Worm (Caenorhabditis elegans) whole organism, L3 larva: ENCODE data around the gene catp-7.

Source experiments
- ama-1 ChIP-seq: fragments of 150-350 bp; optimal IDR thresholded peaks from 2 replicates; lab custom pipeline; 2018
- ceh-16 ChIP-seq: sonication (generic microtip); optimal IDR thresholded peaks from 2 replicates; lab custom pipeline; 2017; ENCODE audit warnings: missing biosample characterization, missing genetic modification characterization
- ceh-28 ChIP-seq: fragments of 150-350 bp; optimal IDR thresholded peaks from 2 replicates; lab custom pipeline; 2014; ENCODE audit warnings: missing biosample characterization, missing genetic modification reagents, missing genetic modification characterization
- daf-12 ChIP-seq: fragments of 150-350 bp; optimal IDR thresholded peaks from 2 replicates; lab custom pipeline; 2014; ENCODE audit warnings: missing biosample characterization, missing genetic modification reagents, missing genetic modification characterization
- egl-27 ChIP-seq: sonication (generic microtip); optimal IDR thresholded peaks from 4 replicates; lab custom pipeline; 2017; ENCODE audit warnings: missing biosample characterization, missing genetic modification reagents, missing genetic modification characterization
- elt-1 ChIP-seq: fragments of 150-350 bp; optimal IDR thresholded peaks from 2 replicates; lab custom pipeline; 2014; ENCODE audit warnings: missing biosample characterization, missing genetic modification characterization
- eor-1 ChIP-seq, 2 experiments: fragments of 150-350 bp; optimal IDR thresholded peaks; 2 replicates each; lab custom pipeline; 2014 to 2018; ENCODE audit warnings: missing biosample characterization in 2 of 2, missing genetic modification characterization in 2 of 2
- hmg-11 ChIP-seq: sonication (generic microtip); optimal IDR thresholded peaks from 2 replicates; lab custom pipeline; 2016; ENCODE audit warnings: missing genetic modification characterization, missing compliant biosample characterization
- lin-15B ChIP-seq: fragments of 150-350 bp; optimal IDR thresholded peaks from 2 replicates; lab custom pipeline; 2014; ENCODE audit warnings: missing biosample characterization, missing genetic modification characterization
- lin-39 ChIP-seq: fragments of 150-350 bp; optimal IDR thresholded peaks from 2 replicates; lab custom pipeline; 2018; ENCODE audit warnings: missing biosample characterization, missing genetic modification reagents, missing genetic modification characterization
- mdl-1 ChIP-seq: fragments of 150-350 bp; optimal IDR thresholded peaks from 2 replicates; lab custom pipeline; 2014; ENCODE audit warnings: missing biosample characterization, missing genetic modification characterization
- nhr-11 ChIP-seq: fragments of 150-350 bp; optimal IDR thresholded peaks from 2 replicates; lab custom pipeline; 2014; ENCODE audit warnings: missing biosample characterization, missing genetic modification characterization
- nhr-23 ChIP-seq: fragments of 150-350 bp; optimal IDR thresholded peaks from 2 replicates; lab custom pipeline; 2014; ENCODE audit warnings: missing biosample characterization, missing genetic modification reagents, missing genetic modification characterization
- unc-62 ChIP-seq: fragments of 150-350 bp; sonication (generic microtip); optimal IDR thresholded peaks from 4 replicates; lab custom pipeline; 2014; ENCODE audit warnings: missing biosample characterization, missing genetic modification reagents, missing genetic modification characterization

DNA sequence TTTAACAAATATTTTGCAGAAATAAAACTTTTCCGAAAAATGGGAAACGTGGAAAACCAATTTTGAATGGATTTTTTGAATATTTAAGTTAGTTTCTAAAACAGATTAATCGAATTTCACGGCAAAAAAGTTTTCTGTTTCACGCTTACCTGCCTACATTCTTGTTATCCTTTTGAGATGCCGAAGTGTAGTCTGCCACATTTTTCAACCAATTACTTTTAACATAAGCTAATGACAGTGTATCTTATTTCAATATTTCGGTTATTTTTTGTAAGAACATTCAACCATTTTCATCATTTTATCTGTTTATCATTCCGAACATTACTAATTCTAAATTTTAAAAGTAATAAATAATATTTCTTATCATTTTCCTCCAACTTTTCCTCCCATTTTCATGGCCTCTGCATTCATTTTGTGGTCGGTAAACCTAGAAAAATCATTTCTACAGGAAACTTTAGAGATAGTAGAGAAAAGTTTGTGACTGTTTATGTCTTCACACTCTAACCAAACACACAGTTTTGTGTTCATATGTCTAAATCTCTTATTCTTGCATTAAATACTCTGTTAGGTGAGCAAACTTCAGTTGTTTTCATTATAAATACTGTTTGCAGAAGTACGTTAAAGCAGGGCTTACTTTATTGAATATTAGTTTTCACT is 26.2 kb downstream of the catp-7 start, which contains the start of the genes F42A9.17 and cyp-33E2:
- no peak for TF ChIP-seq hmg-11 (tag; lab: Kevin White, UChicago)
- no peak for TF ChIP-seq egl-27
- no peak for TF ChIP-seq elt-1 (tag; lab: Kevin White, UChicago)
- TF ChIP-seq lin-15B, result no peak
- TF ChIP-seq ceh-16, result no peak
- no peak for TF ChIP-seq eor-1 (tag; optimal IDR thresholded peaks at IDR 0.05; lab: Kevin White, UChicago)
- TF ChIP-seq nhr-11, result no peak
- TF ChIP-seq nhr-23 (tag; lab: Kevin White, UChicago), result no peak
- TF ChIP-seq ama-1 (lab: Kevin White, UChicago), result no peak
- TF ChIP-seq ceh-28 (tag; lab: Kevin White, UChicago), result no peak
- no peak for TF ChIP-seq unc-62 (GFP tag; lab: Kevin White, UChicago)
- no peak for TF ChIP-seq mdl-1
- no peak for TF ChIP-seq daf-12 (tag; lab: Kevin White, UChicago)
- TF ChIP-seq lin-39 (tag; lab: Kevin White, UChicago), result no peak
